Worm (Caenorhabditis elegans) whole organism, mixed stage, embryonic: Measurements from ENCODE around the gene inx-1.

ENCODE experiments used
- M03D4.4 ChIP-seq: sonication (generic microtip); optimal IDR thresholded peaks from 2 replicates; lab custom pipeline; 2017; ENCODE audit warnings: mild to moderate bottlenecking, missing genetic modification characterization, missing compliant biosample characterization
- blmp-1 ChIP-seq: fragments of 150-350 bp; optimal IDR thresholded peaks from 2 replicates; lab custom pipeline; 2014; ENCODE audit warnings: missing biosample characterization, missing genetic modification characterization
- ceh-39 ChIP-seq: fragments of 150-350 bp; optimal IDR thresholded peaks from 2 replicates; lab custom pipeline; 2014; ENCODE audit warnings: missing biosample characterization, missing genetic modification characterization
- ceh-43 ChIP-seq: fragments of 200-800 bp; sonication (Bioruptor generic); optimal IDR thresholded peaks from 2 replicates; lab custom pipeline; 2018; ENCODE audit warnings: mild to moderate bottlenecking, missing genetic modification characterization, moderate library complexity, missing compliant biosample characterization
- ceh-83 ChIP-seq: fragments of 200-800 bp; sonication (Bioruptor generic); optimal IDR thresholded peaks from 2 replicates; lab custom pipeline; 2018; ENCODE audit warnings: mild to moderate bottlenecking, missing genetic modification characterization, missing compliant biosample characterization
- ces-1 ChIP-seq: fragments of 150-350 bp; optimal IDR thresholded peaks from 2 replicates; lab custom pipeline; 2014; ENCODE audit warnings: missing biosample characterization, missing genetic modification reagents, missing genetic modification characterization
- cnd-1 ChIP-seq: fragments of 200-800 bp; sonication (Bioruptor generic); optimal IDR thresholded peaks from 2 replicates; lab custom pipeline; 2018; ENCODE audit warnings: mild to moderate bottlenecking, missing genetic modification characterization, missing compliant biosample characterization
- drap-1 ChIP-seq: fragments of 200-800 bp; sonication (Bioruptor generic); optimal IDR thresholded peaks from 3 replicates; lab custom pipeline; 2018; ENCODE audit warnings: mild to moderate bottlenecking, missing genetic modification characterization, missing compliant biosample characterization
- elt-1 ChIP-seq: sonication (generic microtip); optimal IDR thresholded peaks from 2 replicates; lab custom pipeline; 2017; ENCODE audit warnings: missing genetic modification characterization, mild to moderate bottlenecking, missing compliant biosample characterization, antibody characterized with exemption, moderate library complexity, borderline replicate concordance; ENCODE audit not compliant: insufficient read depth
- flh-1 ChIP-seq: fragments of 200-800 bp; sonication (Bioruptor generic); optimal IDR thresholded peaks from 2 replicates; lab custom pipeline; 2018; ENCODE audit warnings: mild to moderate bottlenecking, missing genetic modification characterization, moderate library complexity, missing compliant biosample characterization
- ham-2 ChIP-seq: fragments of 200-800 bp; sonication (Bioruptor generic); optimal IDR thresholded peaks from 2 replicates; lab custom pipeline; 2018; ENCODE audit warnings: mild to moderate bottlenecking, missing genetic modification characterization, missing compliant biosample characterization
- hlh-1 ChIP-seq: fragments of 150-350 bp; optimal IDR thresholded peaks from 2 replicates; lab custom pipeline; 2014; ENCODE audit warnings: missing biosample characterization, missing genetic modification reagents, missing genetic modification characterization
- lin-13 ChIP-seq: fragments of 150-350 bp; optimal IDR thresholded peaks from 2 replicates; lab custom pipeline; 2014; ENCODE audit warnings: missing biosample characterization, missing genetic modification characterization
- lin-32 ChIP-seq: fragments of 200-800 bp; sonication (Bioruptor generic); optimal IDR thresholded peaks from 2 replicates; lab custom pipeline; 2018; ENCODE audit warnings: mild to moderate bottlenecking, missing genetic modification characterization, missing compliant biosample characterization
- mab-5 ChIP-seq: fragments of 150-350 bp; optimal IDR thresholded peaks from 2 replicates; lab custom pipeline; 2014; ENCODE audit warnings: missing biosample characterization, missing genetic modification characterization
- mep-1 ChIP-seq: fragments of 150-350 bp; optimal IDR thresholded peaks from 2 replicates; lab custom pipeline; 2017; ENCODE audit warnings: missing biosample characterization, missing genetic modification reagents, missing genetic modification characterization, inconsistent platforms
- mls-2 ChIP-seq: sonication (generic microtip); optimal IDR thresholded peaks from 2 replicates; lab custom pipeline; 2016; ENCODE audit warnings: mild to moderate bottlenecking, missing genetic modification characterization, moderate library complexity, missing compliant biosample characterization
- nhr-12 ChIP-seq: fragments of 150-350 bp; optimal IDR thresholded peaks from 2 replicates; lab custom pipeline; 2014; ENCODE audit warnings: missing biosample characterization, missing genetic modification characterization
- nhr-2 ChIP-seq: fragments of 150-350 bp; optimal IDR thresholded peaks from 2 replicates; lab custom pipeline; 2014; ENCODE audit warnings: missing biosample characterization, missing genetic modification characterization
- nhr-237 ChIP-seq: fragments of 150-350 bp; optimal IDR thresholded peaks from 2 replicates; lab custom pipeline; 2014; ENCODE audit warnings: missing biosample characterization, missing genetic modification characterization
- nhr-28 ChIP-seq: fragments of 150-350 bp; optimal IDR thresholded peaks from 2 replicates; lab custom pipeline; 2014; ENCODE audit warnings: missing biosample characterization, missing genetic modification characterization
- nhr-76 ChIP-seq: sonication (generic microtip); optimal IDR thresholded peaks from 2 replicates; lab custom pipeline; 2017; ENCODE audit warnings: missing biosample characterization, missing genetic modification characterization
- pha-4 ChIP-seq: fragments of 150-350 bp; optimal IDR thresholded peaks from 2 replicates; lab custom pipeline; 2018; ENCODE audit warnings: missing biosample characterization, missing genetic modification reagents, missing genetic modification characterization
- sem-2 ChIP-seq: fragments of 200-800 bp; sonication (Bioruptor generic); optimal IDR thresholded peaks from 2 replicates; lab custom pipeline; 2018; ENCODE audit warnings: mild to moderate bottlenecking, missing genetic modification characterization, missing compliant biosample characterization
- snpc-4 ChIP-seq: fragments of 150-350 bp; optimal IDR thresholded peaks from 2 replicates; lab custom pipeline; 2014; ENCODE audit warnings: missing biosample characterization, missing genetic modification characterization
- sptf-1 ChIP-seq: sonication (generic microtip); optimal IDR thresholded peaks from 2 replicates; lab custom pipeline; 2017; ENCODE audit warnings: mild to moderate bottlenecking, missing genetic modification characterization, moderate library complexity, missing compliant biosample characterization
- unc-120 ChIP-seq: sonication (generic microtip); optimal IDR thresholded peaks from 2 replicates; lab custom pipeline; 2017; ENCODE audit warnings: missing genetic modification characterization, missing compliant biosample characterization; ENCODE audit not compliant: poor library complexity, severe bottlenecking
- unc-39 ChIP-seq: fragments of 150-350 bp; optimal IDR thresholded peaks from 2 replicates; lab custom pipeline; 2014; ENCODE audit warnings: missing biosample characterization, missing genetic modification characterization
- unc-62 ChIP-seq: fragments of 150-350 bp; optimal IDR thresholded peaks from 2 replicates; lab custom pipeline; 2014; ENCODE audit warnings: missing biosample characterization, missing genetic modification reagents, missing genetic modification characterization
- zip-8 ChIP-seq: fragments of 150-350 bp; optimal IDR thresholded peaks from 2 replicates; lab custom pipeline; 2014; ENCODE audit warnings: missing biosample characterization, missing genetic modification characterization
- ztf-11 ChIP-seq: fragments of 150-350 bp; optimal IDR thresholded peaks from 2 replicates; lab custom pipeline; 2014; ENCODE audit warnings: missing biosample characterization, missing genetic modification characterization

The inx-1 gene

DNA sequence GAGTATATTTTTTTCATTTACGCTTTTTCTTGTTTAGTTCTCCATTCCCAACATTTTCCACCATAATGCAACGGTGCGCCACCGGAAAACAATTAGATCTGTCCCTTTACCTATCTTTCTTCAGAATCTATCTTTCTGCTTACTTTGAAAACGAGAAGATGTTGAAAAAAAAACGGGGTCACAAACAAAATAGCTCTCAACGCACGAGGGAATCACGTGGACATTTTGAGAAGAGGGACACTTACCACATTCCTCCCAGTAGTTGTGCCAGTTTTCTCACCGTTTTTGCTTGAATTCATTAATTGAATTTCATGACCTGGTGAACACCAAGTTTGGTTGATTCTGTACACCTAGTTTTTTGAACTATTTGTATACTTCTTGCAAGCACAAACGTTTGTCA lies 40.0 kb downstream of the inx-1 start:
- no peak for TF ChIP-seq flh-1 (GFP tag; lab: Kevin White, UChicago)
- no peak for TF ChIP-seq zip-8 (tag; lab: Kevin White, UChicago)
- TF ChIP-seq unc-120 (tag; lab: Kevin White, UChicago): no peak
- TF ChIP-seq unc-62 (GFP tag; lab: Kevin White, UChicago): no peak
- TF ChIP-seq elt-1: no peak
- no peak for TF ChIP-seq M03D4.4
- TF ChIP-seq ham-2 (GFP tag; lab: Kevin White, UChicago): no peak
- no peak for TF ChIP-seq blmp-1 (tag; lab: Kevin White, UChicago)
- TF ChIP-seq ztf-11 (tag; lab: Kevin White, UChicago): no peak
- no peak for TF ChIP-seq ces-1 (GFP tag; lab: Kevin White, UChicago)
- no peak for TF ChIP-seq nhr-237 (tag; lab: Kevin White, UChicago)
- TF ChIP-seq lin-32 (GFP tag; lab: Kevin White, UChicago): no peak
- no peak for TF ChIP-seq nhr-2 (tag; lab: Kevin White, UChicago)
- TF ChIP-seq cnd-1 (tag; lab: Kevin White, UChicago): no peak
- no peak for TF ChIP-seq ceh-83
- TF ChIP-seq sptf-1 (tag; lab: Kevin White, UChicago): no peak
- no peak for TF ChIP-seq ceh-39 (tag; lab: Kevin White, UChicago)
- no peak for TF ChIP-seq drap-1 (GFP tag; lab: Kevin White, UChicago)

DNA sequence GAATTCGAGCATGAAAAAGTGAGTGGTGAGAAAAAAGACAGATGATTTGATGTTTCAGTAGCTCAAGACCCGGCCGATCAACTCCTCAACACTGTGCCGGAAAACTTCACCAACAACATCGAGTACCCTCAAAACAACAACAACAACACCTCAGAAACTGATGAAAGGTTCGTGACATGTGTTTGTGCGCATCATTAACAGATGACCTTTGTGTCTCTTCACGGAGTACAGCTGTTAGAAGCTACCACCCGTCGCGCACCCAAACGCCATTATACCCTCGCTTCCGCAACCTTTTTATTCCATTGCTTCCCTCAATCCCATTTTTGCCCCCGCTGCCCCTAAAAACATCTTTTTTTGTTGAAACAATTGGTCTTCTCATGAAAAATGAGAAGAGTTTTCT lies 40.9 kb downstream of the inx-1 start:
- TF ChIP-seq unc-62 (GFP tag; lab: Kevin White, UChicago) (no peak), ceh-83 (no peak), nhr-28 (tag; lab: Kevin White, UChicago) (no peak), hlh-1 (tag; lab: Kevin White, UChicago) (peak; percentile 95), sem-2 (GFP tag; lab: Kevin White, UChicago) (no peak), nhr-2 (tag; lab: Kevin White, UChicago) (peak; percentile 11), snpc-4 (no peak), drap-1 (GFP tag; lab: Kevin White, UChicago) (no peak), M03D4.4 (no peak), mab-5 (tag; lab: Kevin White, UChicago) (no peak)

DNA sequence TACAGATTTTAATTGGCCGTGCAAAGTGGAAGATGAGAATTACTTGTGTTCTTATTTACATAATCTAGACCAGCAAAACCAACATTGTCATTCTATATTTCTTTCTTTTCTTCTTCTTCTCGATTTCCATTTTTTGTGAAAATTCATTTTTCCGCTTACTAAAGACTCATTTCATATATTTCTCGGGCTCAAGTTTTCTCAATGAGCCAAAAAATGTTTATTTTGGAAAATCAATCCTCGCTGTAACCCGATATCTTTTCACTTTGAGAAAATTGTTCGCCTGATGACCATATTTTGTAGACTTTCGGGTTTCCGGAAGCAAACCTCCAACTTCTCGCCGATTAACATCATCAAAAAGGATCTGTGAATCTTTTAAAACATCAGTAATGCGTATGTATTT lies 42.2 kb downstream of the inx-1 start, which contains the start of gene nhx-4:
nhx-4 (plus strand) TSS at position 301 of the 400 bp plus-strand sequence.
- TF ChIP-seq zip-8 (tag; lab: Kevin White, UChicago): no peak
- TF ChIP-seq nhr-76 (tag; lab: Kevin White, UChicago): no peak
- TF ChIP-seq nhr-28 (tag; lab: Kevin White, UChicago): no peak
- TF ChIP-seq sem-2 (GFP tag; lab: Kevin White, UChicago): no peak
- TF ChIP-seq nhr-237 (tag; lab: Kevin White, UChicago): no peak
- TF ChIP-seq nhr-12 (tag; lab: Kevin White, UChicago): no peak
- no peak for TF ChIP-seq ztf-11 (tag; lab: Kevin White, UChicago)
- no peak for TF ChIP-seq ces-1 (GFP tag; lab: Kevin White, UChicago)
- TF ChIP-seq nhr-2 (tag; lab: Kevin White, UChicago): no peak
- TF ChIP-seq elt-1: no peak
- TF ChIP-seq ceh-43 (GFP tag; lab: Kevin White, UChicago): no peak
- no peak for TF ChIP-seq mls-2 (tag; lab: Kevin White, UChicago)
- no peak for TF ChIP-seq mab-5 (tag; lab: Kevin White, UChicago)

DNA sequence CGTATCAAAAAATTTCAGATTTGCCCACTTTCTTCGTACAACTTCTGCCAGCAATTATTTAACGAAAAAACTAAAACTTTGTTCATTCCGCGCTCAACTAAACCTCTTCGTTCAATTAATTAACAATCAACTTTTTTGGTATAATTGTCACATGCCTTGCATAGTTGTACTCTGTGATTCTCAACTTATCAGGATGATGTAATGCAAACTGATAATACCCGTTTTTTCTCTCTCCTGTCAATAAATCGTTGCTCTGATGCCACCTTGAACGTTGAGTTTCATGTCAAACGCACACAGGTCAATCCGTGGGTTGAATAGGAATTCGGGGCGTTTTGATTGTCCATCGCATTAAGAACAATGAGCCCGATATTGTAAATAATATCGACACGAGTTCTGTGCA lies 50.6 kb downstream of the inx-1 start:
- no peak for TF ChIP-seq unc-39 (tag; lab: Kevin White, UChicago)
- no peak for TF ChIP-seq nhr-76 (tag; lab: Kevin White, UChicago)
- no peak for TF ChIP-seq pha-4 (tag; lab: Kevin White, UChicago)
- no peak for TF ChIP-seq lin-13 (tag; lab: Kevin White, UChicago)
- no peak for TF ChIP-seq mls-2 (tag; lab: Kevin White, UChicago)
- TF ChIP-seq ces-1 (GFP tag; lab: Kevin White, UChicago): no peak
- TF ChIP-seq flh-1 (GFP tag; lab: Kevin White, UChicago): no peak
- no peak for TF ChIP-seq mep-1
- TF ChIP-seq nhr-2 (tag; lab: Kevin White, UChicago): no peak
- TF ChIP-seq nhr-28 (tag; lab: Kevin White, UChicago): no peak
- TF ChIP-seq cnd-1 (tag; lab: Kevin White, UChicago): no peak
- TF ChIP-seq, all 35 proteins: peak for 0
